Fruit fly (Drosophila melanogaster) whole organism, wandering third instar larva: Measurements from ENCODE around the gene mRpL36.
A peak's percentile ranks its signal among the peaks of the same experiment; 100 is the strongest.

Experiments used
- Dfd ChIP-seq: fragments of >200 bp; optimal IDR thresholded peaks from 2 replicates; lab custom pipeline; 2017; ENCODE audit warnings: missing biosample characterization, missing genetic modification characterization
- Dif ChIP-seq: fragments of 200-275, 200-300 bp; sonication (Bioruptor generic); optimal IDR thresholded peaks from 2 replicates; lab custom pipeline; 2018; ENCODE audit warnings: missing biosample characterization, missing genetic modification characterization; ENCODE audit not compliant: partially characterized antibody
- GATAd ChIP-seq: sonication (Bioruptor generic); optimal IDR thresholded peaks from 2 replicates; lab custom pipeline; 2016; ENCODE audit warnings: missing biosample characterization, missing genetic modification characterization
- Hr83 ChIP-seq: fragments of 200-300 bp; sonication (Bioruptor generic); optimal IDR thresholded peaks from 2 replicates; lab custom pipeline; 2016; ENCODE audit warnings: missing biosample characterization, mild to moderate bottlenecking, missing genetic modification characterization, moderate library complexity; ENCODE audit not compliant: poor library complexity, severe bottlenecking
- Vsx2 ChIP-seq: fragments of 200-300, 225-300 bp; sonication (Bioruptor generic); optimal IDR thresholded peaks from 2 replicates; lab custom pipeline; 2018; ENCODE audit warnings: missing biosample characterization, missing genetic modification characterization; ENCODE audit not compliant: partially characterized antibody
- dmrt93B ChIP-seq: fragments of 200-800 bp; sonication (Bioruptor generic); optimal IDR thresholded peaks from 2 replicates; lab custom pipeline; 2018; ENCODE audit warnings: missing biosample characterization, mild to moderate bottlenecking, missing genetic modification characterization
- sage ChIP-seq: fragments of 200-800 bp; sonication (Bioruptor generic); optimal IDR thresholded peaks from 2 replicates; lab custom pipeline; 2016; ENCODE audit warnings: missing biosample characterization, mild to moderate bottlenecking, missing genetic modification characterization
- usp ChIP-seq: fragments of >200 bp; optimal IDR thresholded peaks from 2 replicates; lab custom pipeline; 2017; ENCODE audit warnings: missing biosample characterization, missing genetic modification characterization

dm6 chr3L:8159724-8160422, 34.9 kb upstream of the mRpL36 start, which contains the start of gene CG43886:
- TF ChIP-seq Vsx2 (GFP tag; lab: Kevin White, UChicago) (no peak), Dfd (GFP tag; lab: Kevin White, UChicago) (no peak), dmrt93B (no peak), usp (GFP tag; lab: Kevin White, UChicago) (no peak), sage (GFP tag; lab: Kevin White, UChicago) (no peak), GATAd (GFP tag; lab: Kevin White, UChicago) (no peak), Hr83 (GFP tag; lab: Kevin White, UChicago) (no peak), Dif (peak; percentile 52)
